Worm (Caenorhabditis elegans) whole organism, L3 larva: Measurements from ENCODE around the gene glb-9.

ENCODE experiments used
- ZK546.5 ChIP-seq: sonication (generic microtip); optimal IDR thresholded peaks from 2 replicates; lab custom pipeline; 2017; ENCODE audit warnings: missing biosample characterization, missing genetic modification characterization
- aly-2 ChIP-seq: fragments of 150-350 bp; optimal IDR thresholded peaks from 2 replicates; lab custom pipeline; 2014; ENCODE audit warnings: missing biosample characterization, missing genetic modification characterization
- ama-1 ChIP-seq: fragments of 150-350 bp; optimal IDR thresholded peaks from 2 replicates; lab custom pipeline; 2018
- ceh-28 ChIP-seq: fragments of 150-350 bp; optimal IDR thresholded peaks from 2 replicates; lab custom pipeline; 2014; ENCODE audit warnings: missing biosample characterization, missing genetic modification reagents, missing genetic modification characterization
- ceh-82 ChIP-seq: fragments of 150-350 bp; optimal IDR thresholded peaks from 2 replicates; lab custom pipeline; 2014; ENCODE audit warnings: missing biosample characterization, missing genetic modification characterization
- daf-12 ChIP-seq: fragments of 150-350 bp; optimal IDR thresholded peaks from 2 replicates; lab custom pipeline; 2014; ENCODE audit warnings: missing biosample characterization, missing genetic modification reagents, missing genetic modification characterization
- egl-27 ChIP-seq: sonication (generic microtip); optimal IDR thresholded peaks from 4 replicates; lab custom pipeline; 2017; ENCODE audit warnings: missing biosample characterization, missing genetic modification reagents, missing genetic modification characterization
- egl-5 ChIP-seq: fragments of 150-350 bp; optimal IDR thresholded peaks from 2 replicates; lab custom pipeline; 2017; ENCODE audit warnings: missing biosample characterization, missing genetic modification reagents, missing genetic modification characterization, inconsistent platforms
- elt-1 ChIP-seq: fragments of 150-350 bp; optimal IDR thresholded peaks from 2 replicates; lab custom pipeline; 2014; ENCODE audit warnings: missing biosample characterization, missing genetic modification characterization
- elt-2 ChIP-seq: sonication (generic microtip); optimal IDR thresholded peaks from 2 replicates; lab custom pipeline; 2016; ENCODE audit warnings: missing genetic modification reagents, mild to moderate bottlenecking, missing genetic modification characterization, missing compliant biosample characterization
- elt-3 ChIP-seq, 3 experiments: fragments of 150-350 bp in 1 of 3; sonication (generic microtip) in 2 of 3; optimal IDR thresholded peaks; 2 replicates in 2 of 3; 4 replicates in 1 of 3; lab custom pipeline; 2014 to 2017; ENCODE audit warnings: missing biosample characterization in 3 of 3, missing genetic modification characterization in 3 of 3
- eor-1 ChIP-seq, 2 experiments: fragments of 150-350 bp; optimal IDR thresholded peaks; 2 replicates each; lab custom pipeline; 2014 to 2018; ENCODE audit warnings: missing biosample characterization in 2 of 2, missing genetic modification characterization in 2 of 2
- fkh-10 ChIP-seq: sonication (generic microtip); optimal IDR thresholded peaks from 2 replicates; lab custom pipeline; 2017; ENCODE audit warnings: missing biosample characterization, missing genetic modification reagents, missing genetic modification characterization
- fkh-2 ChIP-seq: fragments of 150-350 bp; optimal IDR thresholded peaks from 2 replicates; lab custom pipeline; 2014; ENCODE audit warnings: missing biosample characterization, missing genetic modification reagents, missing genetic modification characterization
- hmg-11 ChIP-seq: sonication (generic microtip); optimal IDR thresholded peaks from 2 replicates; lab custom pipeline; 2016; ENCODE audit warnings: missing genetic modification characterization, missing compliant biosample characterization
- jun-1 ChIP-seq: fragments of 150-350 bp; optimal IDR thresholded peaks from 2 replicates; lab custom pipeline; 2014; ENCODE audit warnings: missing biosample characterization, missing genetic modification reagents, missing genetic modification characterization
- lin-15B ChIP-seq: fragments of 150-350 bp; optimal IDR thresholded peaks from 2 replicates; lab custom pipeline; 2014; ENCODE audit warnings: missing biosample characterization, missing genetic modification characterization
- lin-39 ChIP-seq: fragments of 150-350 bp; optimal IDR thresholded peaks from 2 replicates; lab custom pipeline; 2018; ENCODE audit warnings: missing biosample characterization, missing genetic modification reagents, missing genetic modification characterization
- lsy-12 ChIP-seq: sonication (generic microtip); optimal IDR thresholded peaks from 2 replicates; lab custom pipeline; 2016; ENCODE audit warnings: mild to moderate bottlenecking, missing genetic modification characterization, missing compliant biosample characterization
- mdl-1 ChIP-seq: fragments of 150-350 bp; optimal IDR thresholded peaks from 2 replicates; lab custom pipeline; 2014; ENCODE audit warnings: missing biosample characterization, missing genetic modification characterization
- mml-1 ChIP-seq: fragments of 150-350 bp; sonication (generic microtip); optimal IDR thresholded peaks from 3 replicates; lab custom pipeline; 2014; ENCODE audit warnings: missing biosample characterization, missing genetic modification characterization
- nfya-1 ChIP-seq: sonication (generic microtip); optimal IDR thresholded peaks from 2 replicates; lab custom pipeline; 2017; ENCODE audit warnings: missing genetic modification characterization, mild to moderate bottlenecking, missing compliant biosample characterization, antibody characterized with exemption, moderate library complexity; ENCODE audit not compliant: insufficient read depth
- nhr-12 ChIP-seq: fragments of 150-350 bp; optimal IDR thresholded peaks from 2 replicates; lab custom pipeline; 2014; ENCODE audit warnings: missing biosample characterization, missing genetic modification characterization
- nhr-23 ChIP-seq: fragments of 150-350 bp; optimal IDR thresholded peaks from 2 replicates; lab custom pipeline; 2014; ENCODE audit warnings: missing biosample characterization, missing genetic modification reagents, missing genetic modification characterization
- nhr-25 ChIP-seq: sonication (generic microtip); optimal IDR thresholded peaks from 2 replicates; lab custom pipeline; 2017; ENCODE audit warnings: missing biosample characterization, missing genetic modification characterization
- nhr-43 ChIP-seq: sonication (generic microtip); optimal IDR thresholded peaks from 2 replicates; lab custom pipeline; 2016; ENCODE audit warnings: mild to moderate bottlenecking, missing genetic modification characterization, missing compliant biosample characterization; ENCODE audit not compliant: poor library complexity, severe bottlenecking
- nhr-76 ChIP-seq: fragments of 150-350 bp; sonication (generic microtip); optimal IDR thresholded peaks from 5 replicates; lab custom pipeline; 2014; ENCODE audit warnings: missing biosample characterization, missing genetic modification characterization
- pha-4 ChIP-seq: fragments of 150-350 bp; optimal IDR thresholded peaks from 2 replicates; lab custom pipeline; 2014; ENCODE audit warnings: missing biosample characterization, missing genetic modification reagents, missing genetic modification characterization
- pqm-1 ChIP-seq: fragments of 150-350 bp; optimal IDR thresholded peaks from 2 replicates; lab custom pipeline; 2017; ENCODE audit warnings: missing biosample characterization, missing genetic modification characterization, inconsistent platforms
- sea-2 ChIP-seq: fragments of 150-350 bp; sonication (generic microtip); optimal IDR thresholded peaks from 4 replicates; lab custom pipeline; 2014; ENCODE audit warnings: missing biosample characterization, missing genetic modification reagents, missing genetic modification characterization
- skn-1 ChIP-seq: fragments of 150-350 bp; optimal IDR thresholded peaks from 2 replicates; lab custom pipeline; 2014; ENCODE audit warnings: missing biosample characterization, missing genetic modification characterization
- snpc-4 ChIP-seq: fragments of 150-350 bp; optimal IDR thresholded peaks from 2 replicates; lab custom pipeline; 2014; ENCODE audit warnings: missing biosample characterization, missing genetic modification characterization
- tbx-2 ChIP-seq: sonication (generic microtip); optimal IDR thresholded peaks from 2 replicates; lab custom pipeline; 2016; ENCODE audit warnings: mild to moderate bottlenecking, missing genetic modification characterization, missing compliant biosample characterization
- unc-39 ChIP-seq: sonication (generic microtip); optimal IDR thresholded peaks from 4 replicates; lab custom pipeline; 2017; ENCODE audit warnings: missing biosample characterization, missing genetic modification characterization
- unc-62 ChIP-seq: fragments of 150-350 bp; sonication (generic microtip); optimal IDR thresholded peaks from 4 replicates; lab custom pipeline; 2014; ENCODE audit warnings: missing biosample characterization, missing genetic modification reagents, missing genetic modification characterization
- ztf-11 ChIP-seq: fragments of 150-350 bp; optimal IDR thresholded peaks from 2 replicates; lab custom pipeline; 2014; ENCODE audit warnings: missing biosample characterization, missing genetic modification characterization
- ztf-4 ChIP-seq: fragments of 150-350 bp; optimal IDR thresholded peaks from 2 replicates; lab custom pipeline; 2014; ENCODE audit warnings: missing biosample characterization, missing genetic modification characterization

The glb-9 gene

ce11 chrII:7528210-7528609, 9.1 kb upstream of the glb-9 start:
- no peak for TF ChIP-seq nhr-12 (tag; lab: Kevin White, UChicago)
- TF ChIP-seq nhr-25 (tag; lab: Kevin White, UChicago): peak; percentile 57
- no peak for TF ChIP-seq pha-4 (tag; lab: Kevin White, UChicago)
- TF ChIP-seq eor-1 (tag; optimal IDR thresholded peaks at IDR 0.05; lab: Kevin White, UChicago): no peak
- peak; percentile 94 for TF ChIP-seq nhr-43 (tag; lab: Kevin White, UChicago)
- no peak for TF ChIP-seq skn-1
- peak; percentile 89 for TF ChIP-seq nhr-23 (tag; lab: Kevin White, UChicago)
- TF ChIP-seq ceh-28 (tag; lab: Kevin White, UChicago): peak; percentile 6
- no peak for TF ChIP-seq lsy-12
- no peak for TF ChIP-seq nfya-1
- TF ChIP-seq fkh-2 (tag; lab: Kevin White, UChicago): no peak
- TF ChIP-seq mml-1 (tag; lab: Kevin White, UChicago): peak; percentile 39
- TF ChIP-seq elt-1 (tag; lab: Kevin White, UChicago): no peak
- peak; percentile 45 for TF ChIP-seq jun-1 (tag; lab: Kevin White, UChicago)
- TF ChIP-seq tbx-2 (tag; lab: Kevin White, UChicago): peak; percentile 25
- peak; percentile 86 for TF ChIP-seq elt-2 (tag; lab: Kevin White, UChicago)
- peak; percentile 78 for TF ChIP-seq pqm-1 (tag; lab: Kevin White, UChicago)

ce11 chrII:7525458-7525857, 6.3 kb upstream of the glb-9 start, which contains the start of the genes ZK1290.7 and rnh-1.1:
Gene ZK1290.7, minus strand, starts transcription at chrII:7525558.
Gene rnh-1.1, plus strand, starts transcription at chrII:7525738.
- TF ChIP-seq unc-62 (GFP tag; lab: Kevin White, UChicago): no peak
- TF ChIP-seq egl-5: no peak
- no peak for TF ChIP-seq daf-12
- no peak for TF ChIP-seq nhr-76
- TF ChIP-seq nfya-1: no peak
- TF ChIP-seq mml-1 (tag; lab: Kevin White, UChicago): no peak
- TF ChIP-seq ceh-28 (tag; lab: Kevin White, UChicago): no peak
- no peak for TF ChIP-seq ztf-4 (tag; lab: Kevin White, UChicago)
- TF ChIP-seq snpc-4: no peak
- TF ChIP-seq fkh-10 (GFP tag; lab: Kevin White, UChicago): no peak
- TF ChIP-seq ZK546.5: no peak
- no peak for TF ChIP-seq ztf-11
- TF ChIP-seq ceh-82 (tag; lab: Kevin White, UChicago): no peak
- no peak for TF ChIP-seq unc-39 (tag; lab: Kevin White, UChicago)
- TF ChIP-seq skn-1: no peak
- no peak for TF ChIP-seq egl-27
- no peak for TF ChIP-seq nhr-12 (tag; lab: Kevin White, UChicago)

ce11 chrII:7523281-7523680, 4.2 kb upstream of the glb-9 start, which contains the start of gene ZK1290.15:
Gene ZK1290.15, plus strand, starts transcription at chrII:7523581.
- TF ChIP-seq skn-1 (no peak), tbx-2 (tag; lab: Kevin White, UChicago) (no peak), pqm-1 (tag; lab: Kevin White, UChicago) (no peak), lin-39 (tag; lab: Kevin White, UChicago) (no peak), unc-39 (tag; lab: Kevin White, UChicago) (no peak), nhr-25 (tag; lab: Kevin White, UChicago) (no peak), eor-1 (tag; optimal IDR thresholded peaks at IDR 0.05; lab: Kevin White, UChicago) (no peak), ceh-82 (tag; lab: Kevin White, UChicago) (no peak), sea-2 (GFP tag; lab: Kevin White, UChicago) (no peak), nhr-12 (tag; lab: Kevin White, UChicago) (no peak), egl-5 (no peak), lin-15B (tag; lab: Kevin White, UChicago) (no peak), elt-3 (tag; optimal IDR thresholded peaks at IDR 0.05; lab: Kevin White, UChicago) (no peak), mdl-1 (tag; lab: Kevin White, UChicago) (no peak), ztf-4 (tag; lab: Kevin White, UChicago) (no peak), lsy-12 (no peak), snpc-4 (no peak), elt-1 (tag; lab: Kevin White, UChicago) (no peak), hmg-11 (tag; lab: Kevin White, UChicago) (no peak)

- TF ChIP-seq daf-12 (no peak), ZK546.5 (no peak), fkh-2 (tag; lab: Kevin White, UChicago) (no peak), aly-2 (tag; lab: Kevin White, UChicago) (no peak), elt-2 (tag; lab: Kevin White, UChicago) (no peak), skn-1 (no peak), snpc-4 (no peak), nhr-12 (tag; lab: Kevin White, UChicago) (no peak), sea-2 (GFP tag; lab: Kevin White, UChicago) (no peak), egl-5 (no peak), ama-1 (lab: Kevin White, UChicago) (no peak), hmg-11 (tag; lab: Kevin White, UChicago) (no peak), elt-1 (tag; lab: Kevin White, UChicago) (no peak), unc-39 (tag; lab: Kevin White, UChicago) (no peak), lin-39 (tag; lab: Kevin White, UChicago) (no peak)
Measured at ce11 chrII:7521420-7521819, 2.3 kb upstream of the glb-9 start.
